Fruit fly (Drosophila melanogaster): ENCODE data around the gene spidey.

spidey gene

DNA sequence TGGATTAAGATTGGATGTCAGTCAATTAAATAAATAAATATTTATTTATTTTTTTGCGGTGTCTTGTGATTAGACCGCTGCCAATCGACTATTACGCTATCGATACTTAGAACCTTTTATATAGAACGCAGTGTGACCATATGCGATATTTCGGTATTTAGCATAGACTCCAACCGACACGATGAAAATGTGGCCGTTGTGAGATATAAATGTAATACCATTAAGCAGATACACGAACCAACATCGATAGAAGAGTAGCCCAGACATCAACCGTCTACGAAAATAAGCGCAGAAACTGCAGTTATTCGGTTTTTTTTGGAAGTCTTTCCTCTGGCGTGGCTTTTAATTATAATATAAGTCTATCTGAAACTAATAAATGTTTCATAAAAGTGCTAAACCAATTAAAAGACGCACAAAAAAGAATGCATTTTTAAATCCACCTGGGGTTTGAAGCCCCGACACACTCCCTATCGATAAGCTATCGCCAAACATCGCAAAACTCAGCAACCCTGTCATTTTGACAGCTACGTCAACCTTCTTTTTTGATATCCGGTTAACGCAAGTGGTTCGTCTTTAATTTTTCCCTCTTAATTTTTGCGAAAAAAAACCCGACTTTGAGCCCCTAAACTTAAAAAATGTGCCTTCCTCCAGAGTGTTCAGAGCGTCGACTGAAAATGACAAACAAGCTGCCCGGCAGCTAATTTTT is 24.6 kb downstream of the spidey start, which contains the start of the genes Dhdds and RpS14a (continued):
- TF ChIP-seq foxo (GFP tag; optimal IDR thresholded peaks at IDR 0.05), result peak in 1 of 2 experiments; percentile 34
- peak; percentile 81 for TF ChIP-seq dmrt93B (GFP tag; optimal IDR thresholded peaks at IDR 0.05)
- no peak for TF ChIP-seq Hr78 (GFP tag; optimal IDR thresholded peaks at IDR 0.05)
- TF ChIP-seq Dfd (GFP tag; optimal IDR thresholded peaks at IDR 0.05), result no peak
- no peak for TF ChIP-seq dl (GFP tag; optimal IDR thresholded peaks at IDR 0.05; ENCODE audit: insufficient read depth in 1 of 2, partially characterized antibody in 2 of 2)
- TF ChIP-seq HLH106 (tag; optimal IDR thresholded peaks at IDR 0.05), result peak; percentile 38
- TF ChIP-seq Hnf4 (GFP tag; optimal IDR thresholded peaks at IDR 0.05), result peak; percentile 10
- TF ChIP-seq CG9705 (GFP tag; optimal IDR thresholded peaks at IDR 0.05), result peak; percentile 50
- TF ChIP-seq Jra (GFP tag; optimal IDR thresholded peaks at IDR 0.05), result no peak
- peak; percentile 12 for TF ChIP-seq sage (GFP tag; optimal IDR thresholded peaks at IDR 0.05)
- no peak for TF ChIP-seq Abd-B (GFP tag; optimal IDR thresholded peaks at IDR 0.05)
- TF ChIP-seq pan (optimal IDR thresholded peaks at IDR 0.05), result no peak
- peak; percentile 39 for TF ChIP-seq sv (GFP tag; optimal IDR thresholded peaks at IDR 0.05)
- TF ChIP-seq Rel (GFP tag; optimal IDR thresholded peaks at IDR 0.05), result no peak
- peak; percentile 0 for TF ChIP-seq Rel (tag; optimal IDR thresholded peaks at IDR 0.05)

- TF ChIP-seq jim (GFP tag; optimal IDR thresholded peaks at IDR 0.05), result peak; percentile 27
- peak; percentile 21 for TF ChIP-seq ey (GFP tag; optimal IDR thresholded peaks at IDR 0.05)
- TF ChIP-seq Hr78 (GFP tag; optimal IDR thresholded peaks at IDR 0.05), result no peak
- peak; percentile 77 for TF ChIP-seq Hnf4 (GFP tag; optimal IDR thresholded peaks at IDR 0.05)
- peak; percentile 76 for TF ChIP-seq Jra (GFP tag; optimal IDR thresholded peaks at IDR 0.05)
- no peak for TF ChIP-seq CrebA (GFP tag; optimal IDR thresholded peaks at IDR 0.05; ENCODE audit: borderline replicate concordance)
- TF ChIP-seq Rel (GFP tag; optimal IDR thresholded peaks at IDR 0.05), result no peak
- TF ChIP-seq Rel (tag; optimal IDR thresholded peaks at IDR 0.05), result peak; percentile 76
- TF ChIP-seq pan (optimal IDR thresholded peaks at IDR 0.05), result no peak
- TF ChIP-seq fru (GFP tag; optimal IDR thresholded peaks at IDR 0.05), result peak; percentile 50
- TF ChIP-seq Mio (GFP tag; optimal IDR thresholded peaks at IDR 0.05), result no peak
- no peak for TF ChIP-seq GATAd (GFP tag; optimal IDR thresholded peaks at IDR 0.05)
- TF ChIP-seq lola (GFP tag; optimal IDR thresholded peaks at IDR 0.05), result no peak
- TF ChIP-seq Myc (optimal IDR thresholded peaks at IDR 0.05), result no peak
- no peak for TF ChIP-seq N (GFP tag; optimal IDR thresholded peaks at IDR 0.05)
- peak; percentile 69 for TF ChIP-seq br (GFP tag; optimal IDR thresholded peaks at IDR 0.05)
- TF ChIP-seq brk (GFP tag; optimal IDR thresholded peaks at IDR 0.05), result no peak
- TF ChIP-seq woc (GFP tag; optimal IDR thresholded peaks at IDR 0.05), result no peak
- peak; percentile 74 for TF ChIP-seq Sp1 (GFP tag; optimal IDR thresholded peaks at IDR 0.05)
- peak; percentile 30 for TF ChIP-seq CG32264 (GFP tag; optimal IDR thresholded peaks at IDR 0.05)
- TF ChIP-seq OdsH (GFP tag; optimal IDR thresholded peaks at IDR 0.05), result peak; percentile 46
- TF ChIP-seq dmrt93B (GFP tag; optimal IDR thresholded peaks at IDR 0.05), result peak; percentile 66
- peak; percentile 51 for TF ChIP-seq sv (GFP tag; optimal IDR thresholded peaks at IDR 0.05)
- TF ChIP-seq rgr (GFP tag; optimal IDR thresholded peaks at IDR 0.05), result peak; percentile 81
- TF ChIP-seq dsf (GFP tag; optimal IDR thresholded peaks at IDR 0.05; ENCODE audit: borderline replicate concordance), result peak; percentile 58
- no peak for TF ChIP-seq Vsx2 (GFP tag; optimal IDR thresholded peaks at IDR 0.05; ENCODE audit: partially characterized antibody)
- TF ChIP-seq sage (GFP tag; optimal IDR thresholded peaks at IDR 0.05), result peak; percentile 27
- no peak for TF ChIP-seq Dfd (GFP tag; optimal IDR thresholded peaks at IDR 0.05)
- TF ChIP-seq psq (GFP tag; optimal IDR thresholded peaks at IDR 0.05), result peak; percentile 53
- peak; percentile 49 for TF ChIP-seq CG9705 (GFP tag; optimal IDR thresholded peaks at IDR 0.05)
- no peak for TF ChIP-seq usp (GFP tag; optimal IDR thresholded peaks at IDR 0.05)
- no peak for TF ChIP-seq tai (GFP tag; optimal IDR thresholded peaks at IDR 0.05)
- no peak for TF ChIP-seq dl (GFP tag; optimal IDR thresholded peaks at IDR 0.05; ENCODE audit: insufficient read depth in 1 of 2, partially characterized antibody in 2 of 2)
- TF ChIP-seq h (GFP tag; optimal IDR thresholded peaks at IDR 0.05), result peak; percentile 71
- peak; percentile 92 for TF ChIP-seq Hr83 (GFP tag; optimal IDR thresholded peaks at IDR 0.05; ENCODE audit: poor library complexity, severe bottlenecking)
- TF ChIP-seq Abd-B (GFP tag; optimal IDR thresholded peaks at IDR 0.05), result no peak
- no peak for TF ChIP-seq Dif (GFP tag; optimal IDR thresholded peaks at IDR 0.05; ENCODE audit: partially characterized antibody)
- TF ChIP-seq HLH106 (tag; optimal IDR thresholded peaks at IDR 0.05), result peak; percentile 50
- peak in 1 of 2 experiments; percentile 67 for TF ChIP-seq foxo (GFP tag; optimal IDR thresholded peaks at IDR 0.05)
These were observed 25.9 kb downstream of the spidey start, which contains the start of gene RpS14b for dm6 chrX:7934679-7935078. TSS of gene RpS14b (plus strand) at chrX:7934898.

Measured in whole organism, wandering third instar larva.